Worm (Caenorhabditis elegans) whole organism, L3 larva: ENCODE results near the gene sru-45.

Experiments
- aly-2 ChIP-seq: fragments of 150-350 bp; optimal IDR thresholded peaks from 2 replicates; lab custom pipeline; 2014; ENCODE audit warnings: missing biosample characterization, missing genetic modification characterization
- ceh-9 ChIP-seq: sonication (generic microtip); optimal IDR thresholded peaks from 2 replicates; lab custom pipeline; 2018; ENCODE audit warnings: missing biosample characterization, missing genetic modification characterization
- jun-1 ChIP-seq: fragments of 150-350 bp; optimal IDR thresholded peaks from 2 replicates; lab custom pipeline; 2014; ENCODE audit warnings: missing biosample characterization, missing genetic modification reagents, missing genetic modification characterization
- nhr-11 ChIP-seq: fragments of 150-350 bp; optimal IDR thresholded peaks from 2 replicates; lab custom pipeline; 2014; ENCODE audit warnings: missing biosample characterization, missing genetic modification characterization
- nhr-67 ChIP-seq: fragments of 150-350 bp; optimal IDR thresholded peaks from 2 replicates; lab custom pipeline; 2014; ENCODE audit warnings: missing biosample characterization, missing genetic modification characterization
- pha-4 ChIP-seq: fragments of 150-350 bp; optimal IDR thresholded peaks from 2 replicates; lab custom pipeline; 2014; ENCODE audit warnings: missing biosample characterization, missing genetic modification reagents, missing genetic modification characterization
- skn-1 ChIP-seq: fragments of 150-350 bp; optimal IDR thresholded peaks from 2 replicates; lab custom pipeline; 2014; ENCODE audit warnings: missing biosample characterization, missing genetic modification characterization

DNA sequence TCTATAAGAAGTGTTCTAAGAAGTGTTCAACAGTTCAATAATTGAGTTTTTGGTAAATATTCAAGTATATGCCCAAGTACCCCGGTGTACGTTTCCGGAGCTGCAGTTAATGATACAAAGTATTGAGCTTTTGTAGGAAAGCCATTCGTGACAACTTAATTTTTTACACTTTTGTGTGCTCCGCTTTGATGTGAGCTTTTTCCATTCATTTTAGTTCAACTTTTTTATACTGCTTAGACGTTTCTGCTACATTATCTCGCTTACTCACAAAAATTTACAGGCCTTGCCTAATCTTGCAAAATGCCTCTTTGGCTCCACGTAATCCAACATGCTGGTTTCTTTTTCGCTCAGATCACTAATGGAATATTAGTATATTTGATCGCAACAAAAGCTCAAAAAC, 10.2 kb downstream of the sru-45 start, which contains the start of gene str-151:
- TF ChIP-seq ceh-9 (tag; lab: Kevin White, UChicago): no peak
- no peak for TF ChIP-seq skn-1 (tag; lab: Kevin White, UChicago)
- TF ChIP-seq pha-4 (tag; lab: Kevin White, UChicago): no peak
- no peak for TF ChIP-seq nhr-11
- no peak for TF ChIP-seq nhr-67 (tag; lab: Kevin White, UChicago)
- TF ChIP-seq aly-2 (tag; lab: Kevin White, UChicago): no peak
- no peak for TF ChIP-seq jun-1 (tag; lab: Kevin White, UChicago)
